Worm (Caenorhabditis elegans): ENCODE measurements around the gene metr-1.

metr-1 gene

DNA sequence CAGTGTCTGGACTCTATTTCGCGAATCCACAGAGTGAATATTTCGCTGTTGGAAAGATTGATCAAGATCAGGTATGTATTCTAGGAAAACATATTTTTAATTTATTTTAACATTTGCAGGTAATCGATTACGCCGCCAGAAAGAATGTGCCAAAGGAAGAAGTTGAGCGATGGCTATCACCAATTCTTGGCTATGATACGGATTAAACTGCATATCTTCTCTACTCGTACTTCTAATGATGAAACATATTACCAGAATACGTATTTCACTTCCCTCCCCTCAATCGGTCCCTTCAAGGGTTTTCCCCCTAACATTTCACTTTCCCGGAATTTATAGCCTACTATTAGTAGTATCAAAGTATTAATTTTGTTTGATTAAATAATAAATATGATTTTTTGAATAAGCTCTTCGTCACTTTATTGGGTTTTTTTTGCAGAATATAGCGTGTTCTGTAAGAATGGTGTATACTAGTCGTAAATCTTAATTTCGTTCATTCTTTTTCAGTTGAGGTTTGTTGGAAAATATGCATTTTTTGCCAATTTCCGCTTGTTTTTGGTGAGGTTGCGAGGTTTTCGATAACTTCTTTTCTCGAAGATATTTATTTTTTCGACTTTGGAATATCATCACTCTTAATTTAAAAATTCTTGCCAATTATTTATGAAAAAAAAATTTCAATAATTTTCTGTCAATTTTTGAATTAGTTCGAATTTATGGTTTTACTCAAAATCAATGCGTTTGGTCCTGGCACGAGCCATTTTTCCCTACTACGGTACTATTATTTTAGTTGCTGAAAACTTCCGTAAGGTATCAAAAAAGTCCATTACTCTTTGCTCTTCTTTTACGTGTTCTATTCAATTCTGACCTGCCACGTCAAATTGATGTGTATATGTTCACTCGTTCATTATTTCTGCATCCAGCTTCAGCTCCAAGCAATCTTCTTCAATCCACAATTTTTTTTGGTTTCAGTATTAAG lies 4.6 kb downstream of the metr-1 start:
- TF ChIP-seq snpc-4 (tag; optimal IDR thresholded peaks at IDR 0.05), result no peak
- no peak for TF ChIP-seq ztf-4 (tag; optimal IDR thresholded peaks at IDR 0.05)
- no peak for TF ChIP-seq ceh-28 (tag; optimal IDR thresholded peaks at IDR 0.05)
- TF ChIP-seq tbx-2 (tag; optimal IDR thresholded peaks at IDR 0.05), result no peak
- peak; percentile 62 for TF ChIP-seq nhr-43 (tag; optimal IDR thresholded peaks at IDR 0.05; ENCODE audit: poor library complexity, severe bottlenecking)
- no peak for TF ChIP-seq egl-27 (tag; optimal IDR thresholded peaks at IDR 0.05)
- peak; percentile 13 for TF ChIP-seq lsy-12 (tag; optimal IDR thresholded peaks at IDR 0.05)
- no peak for TF ChIP-seq ztf-11 (tag; optimal IDR thresholded peaks at IDR 0.05)

DNA sequence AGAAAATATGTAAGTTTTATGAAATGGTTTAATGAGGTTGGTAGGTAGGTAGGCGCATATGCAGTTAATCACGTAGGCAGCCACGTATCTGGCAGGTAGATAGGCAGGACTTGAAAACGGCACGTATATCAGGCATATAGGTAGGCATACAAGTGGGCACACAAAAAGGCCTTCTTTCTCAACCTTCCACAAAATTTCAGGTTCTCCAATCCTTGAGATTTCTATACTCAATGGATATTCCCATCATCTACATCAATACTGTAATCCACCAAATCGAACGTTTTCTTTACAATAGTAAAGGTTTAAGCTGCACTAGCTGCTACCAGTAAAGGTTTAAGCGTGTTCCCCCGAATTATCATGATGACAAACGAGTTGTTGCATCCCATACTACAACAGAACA lies 5.9 kb downstream of the metr-1 start:
- TF ChIP-seq ama-1 (optimal IDR thresholded peaks at IDR 0.05) (no peak), ZK546.5 (tag; optimal IDR thresholded peaks at IDR 0.05) (no peak), ceh-28 (tag; optimal IDR thresholded peaks at IDR 0.05) (no peak), pha-4 (tag; optimal IDR thresholded peaks at IDR 0.05) (no peak), hmg-11 (tag; optimal IDR thresholded peaks at IDR 0.05) (no peak), lsy-12 (tag; optimal IDR thresholded peaks at IDR 0.05) (no peak), pqm-1 (tag; optimal IDR thresholded peaks at IDR 0.05) (no peak), daf-12 (tag; optimal IDR thresholded peaks at IDR 0.05) (no peak), lin-15B (tag; optimal IDR thresholded peaks at IDR 0.05) (no peak), nhr-77 (tag; optimal IDR thresholded peaks at IDR 0.05) (no peak)

DNA sequence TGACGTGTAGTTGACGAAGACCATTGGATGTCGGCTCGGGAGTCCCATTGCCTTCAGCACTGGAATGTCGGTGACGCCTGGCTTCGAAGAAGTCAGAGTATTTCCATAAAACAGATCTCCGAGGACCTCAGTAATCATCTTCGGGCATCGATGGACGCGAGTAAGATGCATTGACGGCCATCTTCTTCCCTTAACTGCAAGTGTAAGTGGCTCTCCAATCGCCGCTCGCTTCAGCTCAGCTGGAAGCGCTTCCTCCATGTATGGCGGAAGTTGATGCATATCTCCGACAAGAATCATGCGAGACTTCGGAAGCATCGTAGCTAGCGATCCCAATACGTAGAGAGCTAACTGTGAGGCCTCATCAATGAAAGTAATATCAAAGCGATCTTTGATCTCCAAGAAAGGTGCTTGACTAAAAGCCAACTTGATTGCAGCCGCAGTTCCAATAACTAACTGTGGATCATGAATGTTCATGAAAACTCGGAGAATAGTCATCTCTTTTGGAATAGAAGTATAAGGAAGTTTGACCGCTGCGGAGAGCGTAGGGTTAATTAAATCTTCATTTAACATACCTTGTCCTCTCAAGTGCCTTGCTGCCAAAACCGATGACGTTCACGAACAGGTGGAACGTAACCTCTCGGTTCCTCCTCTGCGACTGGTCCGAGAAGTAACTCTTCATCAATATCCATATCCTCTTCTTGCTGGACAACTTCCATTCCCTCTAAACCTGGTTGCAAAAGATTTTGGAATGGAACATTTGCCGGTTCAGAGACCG lies 7.8 kb downstream of the metr-1 start:
- no peak for TF ChIP-seq nhr-77 (tag; optimal IDR thresholded peaks at IDR 0.05)
- no peak for TF ChIP-seq snpc-4 (tag; optimal IDR thresholded peaks at IDR 0.05)
- TF ChIP-seq unc-39 (tag; optimal IDR thresholded peaks at IDR 0.05), result no peak
- TF ChIP-seq zag-1 (tag; optimal IDR thresholded peaks at IDR 0.05), result no peak
- TF ChIP-seq ceh-16 (tag; optimal IDR thresholded peaks at IDR 0.05), result no peak
- no peak for TF ChIP-seq mml-1 (tag; optimal IDR thresholded peaks at IDR 0.05)
- no peak for TF ChIP-seq nfya-1 (tag; optimal IDR thresholded peaks at IDR 0.05; ENCODE audit: insufficient read depth)
- TF ChIP-seq ztf-4 (tag; optimal IDR thresholded peaks at IDR 0.05), result no peak
- no peak for TF ChIP-seq sea-2 (GFP tag; optimal IDR thresholded peaks at IDR 0.05)
- no peak for TF ChIP-seq skn-1 (tag; optimal IDR thresholded peaks at IDR 0.05)
- no peak for TF ChIP-seq lin-39 (tag; optimal IDR thresholded peaks at IDR 0.05)
- TF ChIP-seq fkh-10 (GFP tag; optimal IDR thresholded peaks at IDR 0.05), result no peak
- TF ChIP-seq elt-2 (tag; optimal IDR thresholded peaks at IDR 0.05), result no peak
- TF ChIP-seq nhr-23 (tag; optimal IDR thresholded peaks at IDR 0.05), result no peak
- no peak for TF ChIP-seq ama-1 (optimal IDR thresholded peaks at IDR 0.05)

DNA sequence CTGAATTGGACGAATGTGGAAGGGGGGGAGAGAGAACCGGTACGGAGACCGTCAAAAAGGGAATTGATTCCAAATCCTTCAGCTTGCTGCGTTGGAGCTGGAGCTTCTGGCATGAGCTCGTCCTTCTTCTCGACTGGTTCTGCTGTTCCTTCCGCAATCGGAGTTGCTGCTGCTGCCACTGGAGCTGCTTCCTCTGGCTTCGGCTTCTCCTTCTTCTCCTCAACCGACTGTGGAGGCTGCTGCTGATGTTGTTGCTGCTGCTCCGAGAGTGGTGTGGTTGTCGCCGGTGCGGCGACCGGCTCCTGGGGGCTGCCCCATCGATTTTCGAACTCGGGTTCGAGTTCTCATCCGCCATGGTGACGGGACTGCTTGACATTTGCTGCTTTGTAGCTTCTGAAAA lies 8.4 kb downstream of the metr-1 start, which contains the start of gene R03D7.2:
TSS of gene R03D7.2 (minus strand) at position 399 of the 400 bp plus-strand sequence.
- TF ChIP-seq pha-4 (tag; optimal IDR thresholded peaks at IDR 0.05), result no peak
- TF ChIP-seq mml-1 (tag; optimal IDR thresholded peaks at IDR 0.05), result no peak
- no peak for TF ChIP-seq sea-2 (GFP tag; optimal IDR thresholded peaks at IDR 0.05)
- no peak for TF ChIP-seq tbx-2 (tag; optimal IDR thresholded peaks at IDR 0.05)
- TF ChIP-seq skn-1 (tag; optimal IDR thresholded peaks at IDR 0.05), result no peak
- TF ChIP-seq unc-39 (tag; optimal IDR thresholded peaks at IDR 0.05), result no peak
- no peak for TF ChIP-seq nhr-43 (tag; optimal IDR thresholded peaks at IDR 0.05; ENCODE audit: poor library complexity, severe bottlenecking)
- no peak for TF ChIP-seq fkh-10 (GFP tag; optimal IDR thresholded peaks at IDR 0.05)
- TF ChIP-seq nhr-28 (tag; optimal IDR thresholded peaks at IDR 0.05), result no peak
- TF ChIP-seq ceh-28 (tag; optimal IDR thresholded peaks at IDR 0.05), result no peak
- no peak for TF ChIP-seq nhr-25 (tag; optimal IDR thresholded peaks at IDR 0.05)
- no peak for TF ChIP-seq nhr-76 (tag; optimal IDR thresholded peaks at IDR 0.05)
- no peak for TF ChIP-seq egl-5 (tag; optimal IDR thresholded peaks at IDR 0.05)
- TF ChIP-seq zag-1 (tag; optimal IDR thresholded peaks at IDR 0.05), result no peak
- no peak for TF ChIP-seq R02D3.7 (tag; optimal IDR thresholded peaks at IDR 0.05)
- TF ChIP-seq ztf-4 (tag; optimal IDR thresholded peaks at IDR 0.05), result no peak
